Fruit fly (Drosophila melanogaster): Measurements from ENCODE around the gene pelo.
A peak's percentile ranks its signal among the peaks of the same experiment; 100 is the strongest.

Gene pelo

dm6 chr2L:9711107-9711585 is 10.5 kb downstream of the pelo start, which contains the start of gene CG4364 (continued):
- TF ChIP-seq CG14710 (tag; optimal IDR thresholded peaks at IDR 0.05) (peak; percentile 68), esg (GFP tag; conservative IDR thresholded peaks at IDR 0.05) (no peak), CG1647 (GFP tag; optimal IDR thresholded peaks at IDR 0.05) (no peak), fu2 (GFP tag; optimal IDR thresholded peaks at IDR 0.05) (no peak), Dek (tag; optimal IDR thresholded peaks at IDR 0.05) (no peak), slp2 (GFP tag; optimal IDR thresholded peaks at IDR 0.05) (no peak), CG17186 (GFP tag; optimal IDR thresholded peaks at IDR 0.05) (no peak), Stat92E (GFP tag; optimal IDR thresholded peaks at IDR 0.05) (peak in 1 of 3 experiments; percentile 79), CG31365 (tag; optimal IDR thresholded peaks at IDR 0.05) (no peak), CG16815 (GFP tag; optimal IDR thresholded peaks at IDR 0.05) (no peak), cas (GFP tag; IDR thresholded peaks at IDR 0.05) (no peak), chn (GFP tag; optimal IDR thresholded peaks at IDR 0.05) (no peak), CG9817 (tag; optimal IDR thresholded peaks at IDR 0.05) (no peak), CG14050 (GFP tag; IDR thresholded peaks at IDR 0.05) (no peak), CG32772 (GFP tag; IDR thresholded peaks at IDR 0.05) (no peak), aop (GFP tag; IDR thresholded peaks at IDR 0.05) (no peak), al (GFP tag; IDR thresholded peaks at IDR 0.05) (no peak), jing (GFP tag; optimal IDR thresholded peaks at IDR 0.05) (no peak), CG2889 (GFP tag; IDR thresholded peaks at IDR 0.05) (no peak), CG12769 (tag; optimal IDR thresholded peaks at IDR 0.05) (no peak), CG4730 (GFP tag; IDR thresholded peaks at IDR 0.05) (no peak), pnt (GFP tag; optimal IDR thresholded peaks at IDR 0.05) (no peak), slou (GFP tag; optimal IDR thresholded peaks at IDR 0.05) (no peak), CG8388 (GFP tag; optimal IDR thresholded peaks at IDR 0.05) (no peak), CG34376 (GFP tag; optimal IDR thresholded peaks at IDR 0.05) (no peak), CG9215 (GFP tag; IDR thresholded peaks at IDR 0.05) (no peak), CG9727 (GFP tag; optimal IDR thresholded peaks at IDR 0.05) (no peak), CG9797 (GFP tag; optimal IDR thresholded peaks at IDR 0.05) (peak; percentile 83), NFAT (GFP tag; IDR thresholded peaks at IDR 0.05) (no peak), CG12219 (GFP tag; optimal IDR thresholded peaks at IDR 0.05) (no peak), Antp (GFP tag; optimal IDR thresholded peaks at IDR 0.05) (no peak), Myb (GFP tag; optimal IDR thresholded peaks at IDR 0.05) (peak; percentile 88), nerfin-1 (tag; optimal IDR thresholded peaks at IDR 0.05) (no peak), mld (GFP tag; IDR thresholded peaks at IDR 0.05; ENCODE audit: partially characterized antibody) (no peak), vfl (GFP tag; optimal IDR thresholded peaks at IDR 0.05) (no peak), HmgD (GFP tag; optimal IDR thresholded peaks at IDR 0.05) (no peak), CG15073 (GFP tag; optimal IDR thresholded peaks at IDR 0.05) (no peak), CG7963 (GFP tag; IDR thresholded peaks at IDR 0.05; ENCODE audit: partially characterized antibody) (peak; percentile 54; the same call in 2 of the 3 replicates), MBD-R2 (GFP tag; IDR thresholded peaks at IDR 0.05) (peak; percentile 38; the same call in 1 of the 2 replicates), HLH54F (GFP tag; optimal IDR thresholded peaks at IDR 0.05) (no peak), Ptx1 (GFP tag; IDR thresholded peaks at IDR 0.05) (no peak), CG43689 (GFP tag; IDR thresholded peaks at IDR 0.05) (no peak), ro (GFP tag; IDR thresholded peaks at IDR 0.05) (no peak), Opbp (GFP tag; IDR thresholded peaks at IDR 0.05; ENCODE audit: partially characterized antibody) (no peak; the same call in 2 of the 3 replicates), CG4360 (GFP tag; IDR thresholded peaks at IDR 0.05) (peak; percentile 44; the same call in 1 of the 2 replicates), dmrt11E (tag; optimal IDR thresholded peaks at IDR 0.05) (no peak), CG7357 (GFP tag; IDR thresholded peaks at IDR 0.05) (no peak), D (optimal IDR thresholded peaks at IDR 0.05) (no peak), D (GFP tag; optimal IDR thresholded peaks at IDR 0.05) (no peak), dysf (GFP tag; IDR thresholded peaks at IDR 0.05) (no peak), ap (GFP tag; IDR thresholded peaks at IDR 0.05) (no peak), stwl (tag; optimal IDR thresholded peaks at IDR 0.05) (peak; percentile 85)
